Fruit fly (Drosophila melanogaster) whole organism, embryonic: ENCODE results near the gene CG8369.

Experiments used
- C15 ChIP-seq: fragments of 200-800 bp; sonication (Bioruptor generic); IDR thresholded peaks from 3 replicates; pipeline ENCODE4 v1.3.6; 2022; ENCODE audit warnings: missing biosample characterization, missing genetic modification characterization
- CG1024 ChIP-seq: fragments of 200-800 bp; sonication (Bioruptor generic); IDR thresholded peaks from 2 replicates; pipeline ENCODE4 v1.3.6; 2022; ENCODE audit warnings: missing biosample characterization, missing genetic modification characterization
- CG11085 ChIP-seq: fragments of 200-800 bp; sonication (Bioruptor generic); IDR thresholded peaks from 2 replicates; pipeline ENCODE4 v1.3.6; 2022; ENCODE audit warnings: missing biosample characterization, missing genetic modification characterization
- CG11696 ChIP-seq: fragments of 200-800 bp; sonication (Bioruptor generic); IDR thresholded peaks from 2 replicates; pipeline ENCODE4 v1.3.6; 2022; ENCODE audit warnings: missing biosample characterization, missing genetic modification characterization
- CG12071 ChIP-seq: fragments of 200-800 bp; sonication (Bioruptor generic); optimal IDR thresholded peaks from 3 replicates; lab custom pipeline; 2018; ENCODE audit warnings: missing biosample characterization, mild to moderate bottlenecking, missing genetic modification characterization
- CG14710 ChIP-seq: fragments of 200-800 bp; sonication (Bioruptor generic); optimal IDR thresholded peaks from 3 replicates; lab custom pipeline; 2019; ENCODE audit warnings: missing biosample characterization, mild to moderate bottlenecking, missing genetic modification characterization, moderate library complexity
- CG1647 ChIP-seq: fragments of 200-800 bp; sonication (Bioruptor generic); optimal IDR thresholded peaks from 3 replicates; lab custom pipeline; 2016; ENCODE audit warnings: missing biosample characterization, missing genetic modification characterization
- CG18262 ChIP-seq: fragments of 200-800 bp; optimal IDR thresholded peaks from 3 replicates; lab custom pipeline; 2019; ENCODE audit warnings: missing biosample characterization, mild to moderate bottlenecking, missing genetic modification characterization, moderate library complexity
- CG2120 ChIP-seq: fragments of 200-800 bp; sonication (Bioruptor generic); optimal IDR thresholded peaks from 3 replicates; lab custom pipeline; 2016; ENCODE audit warnings: missing biosample characterization, missing genetic modification characterization
- CG2129 ChIP-seq: fragments of 200-800 bp; sonication (Bioruptor generic); IDR thresholded peaks from 2 replicates; pipeline ENCODE4 v1.3.6; 2022; ENCODE audit warnings: missing biosample characterization, missing genetic modification characterization; ENCODE audit not compliant: partially characterized antibody
- CG2678 ChIP-seq: fragments of 200-800 bp; sonication (Bioruptor generic); optimal IDR thresholded peaks from 3 replicates; lab custom pipeline; 2019; ENCODE audit warnings: missing biosample characterization, mild to moderate bottlenecking, missing genetic modification characterization, moderate library complexity
- CG30431 ChIP-seq: fragments of 200-800 bp; sonication (Bioruptor generic); optimal IDR thresholded peaks from 2 replicates; lab custom pipeline; 2017; ENCODE audit warnings: missing biosample characterization, missing genetic modification characterization
- CG31388 ChIP-seq: fragments of 200-800 bp; sonication (Bioruptor generic); optimal IDR thresholded peaks from 2 replicates; lab custom pipeline; 2016; ENCODE audit warnings: missing biosample characterization, missing genetic modification characterization
- CG34376 ChIP-seq: fragments of 200-800 bp; sonication (Bioruptor generic); optimal IDR thresholded peaks from 2 replicates; lab custom pipeline; 2018; ENCODE audit warnings: missing biosample characterization, mild to moderate bottlenecking, missing genetic modification characterization
- CG4617 ChIP-seq: fragments of 200-800 bp; sonication (Bioruptor generic); optimal IDR thresholded peaks from 3 replicates; lab custom pipeline; 2016; ENCODE audit warnings: missing biosample characterization, missing genetic modification characterization, borderline replicate concordance
- CG4730 ChIP-seq: fragments of 200-800 bp; sonication (Bioruptor generic); IDR thresholded peaks from 2 replicates; pipeline ENCODE4 v1.3.6; 2022; ENCODE audit warnings: missing biosample characterization, missing genetic modification characterization
- CG5245 ChIP-seq: fragments of 200-800 bp; sonication (Bioruptor generic); optimal IDR thresholded peaks from 3 replicates; lab custom pipeline; 2016; ENCODE audit warnings: missing biosample characterization, missing genetic modification characterization
- CG7271 ChIP-seq: fragments of 200-800 bp; sonication (Bioruptor generic); optimal IDR thresholded peaks from 2 replicates; lab custom pipeline; 2018; ENCODE audit warnings: missing biosample characterization, mild to moderate bottlenecking, missing genetic modification characterization, moderate library complexity
- CG7963 ChIP-seq: fragments of 200-800 bp; sonication (Bioruptor generic); IDR thresholded peaks from 3 replicates; pipeline ENCODE4 v1.3.6; 2022; ENCODE audit warnings: missing biosample characterization, missing genetic modification characterization; ENCODE audit not compliant: partially characterized antibody
- CG8290 ChIP-seq, 3 experiments: fragments of 200-800 bp; sonication (Bioruptor generic); optimal IDR thresholded peaks; 2 replicates each; lab custom pipeline; 2016 to 2019; ENCODE audit warnings: missing biosample characterization in 3 of 3, missing genetic modification characterization in 3 of 3, mild to moderate bottlenecking in 2 of 3, moderate library complexity in 1 of 3
- CG9609 ChIP-seq: fragments of 200-800 bp; sonication (Bioruptor generic); optimal IDR thresholded peaks from 3 replicates; lab custom pipeline; 2016; ENCODE audit warnings: missing biosample characterization, missing genetic modification characterization
- Dll ChIP-seq: fragments of 200-800 bp; sonication (Bioruptor generic); IDR thresholded peaks from 4 replicates; pipeline ENCODE4 v1.3.6; 2022; ENCODE audit warnings: missing biosample characterization, missing genetic modification characterization; ENCODE audit not compliant: partially characterized antibody
- E2f1 ChIP-seq: fragments of 200-800 bp; sonication (Bioruptor generic); IDR thresholded peaks from 2 replicates; pipeline ENCODE4 v1.3.6; 2022; ENCODE audit warnings: missing biosample characterization, missing genetic modification characterization
- Fer1 ChIP-seq: fragments of 200-800 bp; sonication (Bioruptor generic); optimal IDR thresholded peaks from 2 replicates; lab custom pipeline; 2017; ENCODE audit warnings: missing biosample characterization, mild to moderate bottlenecking, missing genetic modification characterization
- Hand ChIP-seq: fragments of 200-800 bp; sonication (Bioruptor generic); optimal IDR thresholded peaks from 2 replicates; lab custom pipeline; 2017; ENCODE audit warnings: mild to moderate bottlenecking, missing biosample characterization, missing genetic modification reagents, missing genetic modification characterization
- Hr51 ChIP-seq, 2 experiments: fragments of 200-800 bp; sonication (Bioruptor generic); optimal IDR thresholded peaks; 2 replicates in 1 of 2; 3 replicates in 1 of 2; lab custom pipeline; 2016 to 2018; ENCODE audit warnings: missing biosample characterization in 2 of 2, missing genetic modification characterization in 2 of 2, mild to moderate bottlenecking in 1 of 2, moderate library complexity in 1 of 2
- Hsf ChIP-seq: fragments of 200-800 bp; sonication (Bioruptor generic); optimal IDR thresholded peaks from 3 replicates; lab custom pipeline; 2016; ENCODE audit warnings: missing biosample characterization, missing genetic modification characterization
- Sry-δ ChIP-seq: fragments of 200-800 bp; sonication (Bioruptor generic); optimal IDR thresholded peaks from 2 replicates; lab custom pipeline; 2016; ENCODE audit warnings: missing biosample characterization, missing genetic modification characterization
- bcd ChIP-seq: fragments of 200-800 bp; sonication (Bioruptor generic); optimal IDR thresholded peaks from 2 replicates; lab custom pipeline; 2017; ENCODE audit warnings: missing biosample characterization, mild to moderate bottlenecking, missing genetic modification characterization
- bigmax ChIP-seq: fragments of 200-800 bp; sonication (Bioruptor generic); optimal IDR thresholded peaks from 2 replicates; lab custom pipeline; 2018; ENCODE audit warnings: missing biosample characterization, mild to moderate bottlenecking, missing genetic modification characterization
- chinmo ChIP-seq: fragments of 200-800 bp; sonication (Bioruptor generic); IDR thresholded peaks from 4 replicates; pipeline ENCODE4 v1.3.6; 2022; ENCODE audit warnings: missing biosample characterization, missing genetic modification characterization; ENCODE audit not compliant: partially characterized antibody
- crol ChIP-seq: fragments of 200-800 bp; sonication (Bioruptor generic); IDR thresholded peaks from 2 replicates; pipeline ENCODE4 v1.3.6; 2022; ENCODE audit warnings: missing biosample characterization, missing genetic modification characterization
- eyg ChIP-seq: fragments of 200-800 bp; sonication (Bioruptor generic); optimal IDR thresholded peaks from 3 replicates; lab custom pipeline; 2016; ENCODE audit warnings: missing biosample characterization, missing genetic modification characterization
- grn ChIP-seq: fragments of 200-800 bp; sonication (Bioruptor generic); optimal IDR thresholded peaks from 3 replicates; lab custom pipeline; 2017; ENCODE audit warnings: missing biosample characterization, missing genetic modification characterization
- gsb-n ChIP-seq: fragments of 200-800 bp; sonication (Bioruptor generic); optimal IDR thresholded peaks from 3 replicates; lab custom pipeline; 2018; ENCODE audit warnings: missing biosample characterization, mild to moderate bottlenecking, missing genetic modification characterization
- klu ChIP-seq: fragments of 200-800 bp; sonication (Bioruptor generic); IDR thresholded peaks from 2 replicates; pipeline ENCODE4 v1.3.6; 2022; ENCODE audit warnings: missing biosample characterization, missing genetic modification characterization
- org-1 ChIP-seq: fragments of 200-800 bp; sonication (Bioruptor generic); optimal IDR thresholded peaks from 2 replicates; lab custom pipeline; 2017; ENCODE audit warnings: missing biosample characterization, missing genetic modification characterization
- pho ChIP-seq: fragments of 200-800 bp; sonication (Bioruptor generic); optimal IDR thresholded peaks from 2 replicates; lab custom pipeline; 2016; ENCODE audit warnings: missing biosample characterization, missing genetic modification characterization
- prd ChIP-seq, 3 experiments: fragments of >200 bp in 2 of 3; fragments of 200-800 bp in 1 of 3; sonication (Bioruptor generic) in 1 of 3; optimal IDR thresholded peaks in 2 of 3; IDR thresholded peaks in 1 of 3; 2 replicates in 2 of 3; 3 replicates in 1 of 3; pipeline versions ENCODE4 v1.3.6 to Lab custom; 2017 to 2022; ENCODE audit warnings: missing biosample characterization in 1 of 3, missing genetic modification characterization in 1 of 3
- ranshi ChIP-seq: fragments of 200-800 bp; sonication (Bioruptor generic); IDR thresholded peaks from 2 replicates; pipeline ENCODE4 v1.3.6; 2022; ENCODE audit warnings: missing biosample characterization, missing genetic modification characterization
- repo ChIP-seq: fragments of 200-800 bp; sonication (Bioruptor generic); optimal IDR thresholded peaks from 2 replicates; lab custom pipeline; 2016; ENCODE audit warnings: missing biosample characterization, missing genetic modification characterization
- rib ChIP-seq: fragments of 200-800 bp; sonication (Bioruptor generic); IDR thresholded peaks from 2 replicates; pipeline ENCODE4 v1.3.6; 2022; ENCODE audit warnings: missing biosample characterization, missing genetic modification characterization
- sim ChIP-seq: fragments of 200-800 bp; sonication (Bioruptor generic); IDR thresholded peaks from 2 replicates; pipeline ENCODE4 v1.3.6; 2022; ENCODE audit warnings: missing biosample characterization, missing genetic modification characterization
- slp2 ChIP-seq: fragments of 200-800 bp; sonication (Bioruptor generic); optimal IDR thresholded peaks from 2 replicates; lab custom pipeline; 2016; ENCODE audit warnings: missing biosample characterization, missing genetic modification characterization
- ssp ChIP-seq: fragments of 200-800 bp; sonication (Bioruptor generic); IDR thresholded peaks from 2 replicates; pipeline ENCODE4 v1.3.6; 2022; ENCODE audit warnings: missing biosample characterization, missing genetic modification characterization
- toy ChIP-seq: fragments of 200-800 bp; sonication (Bioruptor generic); IDR thresholded peaks from 2 replicates; pipeline ENCODE4 v1.3.6; 2022; ENCODE audit warnings: missing biosample characterization, missing genetic modification characterization
- vvl ChIP-seq: fragments of 200-800 bp; sonication (Bioruptor generic); IDR thresholded peaks from 2 replicates; pipeline ENCODE4 v1.3.6; 2022; ENCODE audit warnings: missing biosample characterization, missing genetic modification characterization
- zen ChIP-seq: fragments of 200-800 bp; sonication (Bioruptor generic); optimal IDR thresholded peaks from 3 replicates; lab custom pipeline; 2018; ENCODE audit warnings: missing biosample characterization, mild to moderate bottlenecking, missing genetic modification characterization, moderate library complexity
- zen2 ChIP-seq: fragments of 200-800 bp; sonication (Bioruptor generic); IDR thresholded peaks from 3 replicates; pipeline ENCODE4 v1.3.6; 2022; ENCODE audit warnings: missing biosample characterization, missing genetic modification characterization; ENCODE audit not compliant: partially characterized antibody

The CG8369 gene

dm6 chr3R:8788722-8789400, 32.9 kb upstream of the CG8369 start (continued):
- TF ChIP-seq CG1647 (no peak), CG8290 (GFP tag; optimal IDR thresholded peaks at IDR 0.05; lab: Kevin White, UChicago) (no peak), CG8290 (tag; optimal IDR thresholded peaks at IDR 0.05; lab: Kevin White, UChicago) (no peak), E2f1 (GFP tag; lab: Robert Waterston, UW) (peak; percentile 67), org-1 (GFP tag; lab: Kevin White, UChicago) (no peak), rib (GFP tag; lab: Robert Waterston, UW) (no peak), CG11696 (GFP tag; lab: Robert Waterston, UW) (peak; percentile 90), CG2120 (GFP tag; lab: Kevin White, UChicago) (no peak), CG2678 (peak; percentile 63), CG4730 (GFP tag; lab: Robert Waterston, UW) (peak; percentile 59; the same call in 1 of the 2 replicates), toy (GFP tag; lab: Robert Waterston, UW) (no peak), CG7963 (no peak), zen (tag; lab: Kevin White, UChicago) (no peak), Sry-δ (no peak), CG12071 (GFP tag; lab: Kevin White, UChicago) (no peak), gsb-n (peak; percentile 2), Hr51 (GFP tag; optimal IDR thresholded peaks at IDR 0.05; lab: Kevin White, UChicago) (peak in 1 of 2 experiments; percentile 74), pho (GFP tag; lab: Kevin White, UChicago) (no peak), slp2 (GFP tag; lab: Kevin White, UChicago) (peak; percentile 5), CG31388 (GFP tag; lab: Kevin White, UChicago) (no peak), zen2 (GFP tag; lab: Robert Waterston, UW) (no peak), bigmax (GFP tag; lab: Kevin White, UChicago) (no peak), sim (GFP tag; lab: Robert Waterston, UW) (peak; percentile 56; the same call in 1 of the 2 replicates), CG7271 (tag; lab: Kevin White, UChicago) (no peak), Dll (GFP tag; lab: Robert Waterston, UW) (no peak), vvl (GFP tag; lab: Robert Waterston, UW) (peak; percentile 86), ssp (peak; percentile 54; the same call in 1 of the 2 replicates), prd (optimal IDR thresholded peaks at IDR 0.05; lab: Kevin White, UChicago) (no peak), prd (GFP tag; IDR thresholded peaks at IDR 0.05; lab: Robert Waterston, UW) (peak; percentile 69; the same call in 2 of the 3 replicates), ranshi (peak; percentile 57), CG11085 (GFP tag; lab: Robert Waterston, UW) (no peak), klu (no peak), CG2129 (no peak), CG18262 (peak; percentile 69), crol (no peak), eyg (GFP tag; lab: Kevin White, UChicago) (no peak), CG34376 (GFP tag; lab: Kevin White, UChicago) (no peak), Fer1 (GFP tag; lab: Kevin White, UChicago) (no peak), repo (GFP tag; lab: Kevin White, UChicago) (no peak), chinmo (GFP tag; lab: Robert Waterston, UW) (no peak), CG5245 (peak; percentile 8), grn (peak; percentile 25), Hand (GFP tag; lab: Kevin White, UChicago) (no peak), CG1024 (GFP tag; lab: Robert Waterston, UW) (peak; percentile 30; the same call in 1 of the 2 replicates), Hsf (GFP tag; lab: Kevin White, UChicago) (no peak), CG14710 (tag; lab: Kevin White, UChicago) (peak; percentile 14), CG4617 (GFP tag; lab: Kevin White, UChicago) (no peak), C15 (GFP tag; lab: Robert Waterston, UW) (no peak), CG9609 (no peak), CG30431 (no peak), bcd (GFP tag; lab: Kevin White, UChicago) (peak; percentile 34)
